Worm (Caenorhabditis elegans) whole organism, early embryonic: ENCODE results near the gene rgef-1.

Experiments used
- B0310.2 ChIP-seq: sonication (generic microtip); optimal IDR thresholded peaks from 2 replicates; lab custom pipeline; 2016; ENCODE audit warnings: mild to moderate bottlenecking, missing genetic modification characterization, missing compliant biosample characterization
- F13C5.2 ChIP-seq: sonication (generic microtip); optimal IDR thresholded peaks from 2 replicates; lab custom pipeline; 2017; ENCODE audit warnings: mild to moderate bottlenecking, missing genetic modification characterization, inconsistent platforms, missing compliant biosample characterization
- aly-1 ChIP-seq: sonication (generic microtip); optimal IDR thresholded peaks from 2 replicates; lab custom pipeline; 2016; ENCODE audit warnings: missing genetic modification characterization, missing compliant biosample characterization
- ama-1 ChIP-seq: fragments of 150-350 bp; optimal IDR thresholded peaks from 2 replicates; lab custom pipeline; 2014
- ceh-13 ChIP-seq: fragments of 200-800 bp; sonication (Bioruptor generic); optimal IDR thresholded peaks from 2 replicates; lab custom pipeline; 2018; ENCODE audit warnings: mild to moderate bottlenecking, missing genetic modification characterization, missing compliant biosample characterization
- ceh-36 ChIP-seq: sonication (generic microtip); optimal IDR thresholded peaks from 2 replicates; lab custom pipeline; 2016; ENCODE audit warnings: missing genetic modification characterization, inconsistent platforms, missing compliant biosample characterization
- ets-7 ChIP-seq: sonication (generic microtip); optimal IDR thresholded peaks from 2 replicates; lab custom pipeline; 2016; ENCODE audit warnings: missing genotype, missing genetic modification characterization, missing compliant biosample characterization
- flt-1 ChIP-seq: fragments of 200-800 bp; sonication (Bioruptor generic); IDR thresholded peaks from 2 replicates; pipeline ENCODE4 v1.3.6; 2022; ENCODE audit warnings: missing genetic modification characterization, missing compliant biosample characterization
- hmbx-1 ChIP-seq: sonication (generic microtip); optimal IDR thresholded peaks from 2 replicates; lab custom pipeline; 2016; ENCODE audit warnings: mild to moderate bottlenecking, missing genetic modification characterization, missing compliant biosample characterization
- hmg-4 ChIP-seq: fragments of 200-800 bp; sonication (Bioruptor generic); optimal IDR thresholded peaks from 2 replicates; lab custom pipeline; 2018; ENCODE audit warnings: mild to moderate bottlenecking, missing genetic modification characterization, missing compliant biosample characterization
- hnd-1 ChIP-seq: sonication (generic microtip); optimal IDR thresholded peaks from 2 replicates; lab custom pipeline; 2016; ENCODE audit warnings: missing genetic modification characterization, missing compliant biosample characterization
- pes-1 ChIP-seq: fragments of 200-800 bp; sonication (Bioruptor generic); IDR thresholded peaks from 2 replicates; pipeline ENCODE4 v1.3.6; 2022; ENCODE audit warnings: missing genetic modification reagents, missing genetic modification characterization, missing compliant biosample characterization
- scrt-1 ChIP-seq: fragments of 200-800 bp; sonication (Bioruptor generic); IDR thresholded peaks from 2 replicates; pipeline ENCODE4 v1.3.6; 2022; ENCODE audit warnings: missing genetic modification characterization, missing compliant biosample characterization
- sea-1 ChIP-seq: fragments of 200-800 bp; sonication (Bioruptor generic); conservative IDR thresholded peaks from 2 replicates; pipeline ENCODE4 v1.3.6; 2022; ENCODE audit warnings: missing genetic modification characterization, missing compliant biosample characterization
- tbx-11 ChIP-seq: fragments of 200-800 bp; sonication (Bioruptor generic); IDR thresholded peaks from 2 replicates; pipeline ENCODE4 v1.3.6; 2022; ENCODE audit warnings: missing genetic modification characterization, missing compliant biosample characterization
- tbx-37 ChIP-seq: fragments of 200-800 bp; sonication (Bioruptor generic); conservative IDR thresholded peaks from 2 replicates; pipeline ENCODE4 v1.3.6; 2022; ENCODE audit warnings: missing genetic modification reagents, missing genetic modification characterization, missing compliant biosample characterization
- tra-4 ChIP-seq: sonication (generic microtip); optimal IDR thresholded peaks from 2 replicates; lab custom pipeline; 2017; ENCODE audit warnings: missing genetic modification characterization, missing compliant biosample characterization

The rgef-1 gene

ce11 chrV:9582594-9583322, 21.3 kb upstream of the rgef-1 start, which contains the start of gene rtfo-1:
Gene rtfo-1, minus strand, starts transcription at chrV:9582644.
- TF ChIP-seq tra-4 (no peak), hmbx-1 (no peak), hmg-4 (no peak), pes-1 (GFP tag; lab: Robert Waterston, UW) (no peak; the same call in 1 of the 2 replicates), tbx-37 (peak; percentile 62), F13C5.2 (tag; lab: Kevin White, UChicago) (peak; percentile 79), tbx-11 (peak; percentile 14; the same call in 1 of the 2 replicates), hnd-1 (tag; lab: Kevin White, UChicago) (peak; percentile 6), ceh-36 (tag; lab: Kevin White, UChicago) (peak; percentile 39), flt-1 (GFP tag; lab: Robert Waterston, UW) (peak; percentile 50; the same call in 1 of the 2 replicates), scrt-1 (GFP tag; lab: Robert Waterston, UW) (peak; percentile 41; the same call in 1 of the 2 replicates), ceh-13 (GFP tag; lab: Kevin White, UChicago) (peak; percentile 42), B0310.2 (no peak)

DNA sequence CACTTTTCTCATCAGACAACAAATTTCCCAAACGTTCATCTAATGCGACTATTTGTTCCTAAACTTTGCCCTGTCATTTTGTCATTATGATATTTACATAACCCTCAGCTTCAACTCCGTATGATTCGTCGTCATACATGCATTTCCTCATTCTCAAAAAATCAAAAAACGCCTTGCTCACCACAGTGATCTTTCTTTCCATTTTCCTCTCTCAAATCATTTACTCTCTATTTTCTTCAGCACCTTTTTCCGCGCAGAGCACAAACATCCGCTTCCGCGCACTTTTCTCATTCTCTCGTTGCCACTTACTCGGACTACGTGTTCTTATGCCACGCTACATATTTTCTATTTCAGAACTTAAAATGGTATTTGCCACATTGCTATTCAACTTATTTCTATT, 15.5 kb upstream of the rgef-1 start, which contains the start of gene F25B3.2:
TSS of gene F25B3.2 (plus strand) at position 301 of the 400 bp plus-strand sequence.
- TF ChIP-seq hnd-1 (tag; lab: Kevin White, UChicago) (no peak), flt-1 (GFP tag; lab: Robert Waterston, UW) (no peak)

DNA sequence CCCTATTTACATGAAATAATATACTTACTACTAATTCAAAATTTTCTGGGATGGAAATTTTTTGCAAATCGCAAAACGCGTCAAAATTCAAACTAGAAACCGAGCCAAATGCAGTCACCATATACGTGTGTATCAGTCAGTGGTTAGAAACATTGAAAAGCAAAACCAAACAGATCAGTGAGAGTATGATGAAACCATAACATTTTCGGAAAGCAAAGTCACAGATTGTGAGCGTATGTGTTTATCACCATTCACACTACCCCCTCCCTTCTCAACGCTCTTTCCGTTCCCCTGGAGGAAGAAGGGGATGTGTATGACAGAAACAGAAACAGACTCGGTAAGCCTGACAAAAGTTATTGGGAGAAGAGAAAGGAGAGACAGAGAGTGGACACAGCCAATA, 10.2 kb upstream of the rgef-1 start:
- TF ChIP-seq hnd-1 (tag; lab: Kevin White, UChicago) = no peak
- TF ChIP-seq F13C5.2 (tag; lab: Kevin White, UChicago) = no peak
- TF ChIP-seq tra-4 = no peak
- no peak for TF ChIP-seq ceh-36 (tag; lab: Kevin White, UChicago)
- no peak for TF ChIP-seq flt-1 (GFP tag; lab: Robert Waterston, UW)
- TF ChIP-seq sea-1 (GFP tag; lab: Robert Waterston, UW) = no peak
- no peak for TF ChIP-seq ceh-13 (GFP tag; lab: Kevin White, UChicago)
- TF ChIP-seq hmbx-1 = no peak
- TF ChIP-seq aly-1 (tag; lab: Kevin White, UChicago) = no peak
- no peak for TF ChIP-seq ets-7
- TF ChIP-seq ama-1 = no peak
- no peak for TF ChIP-seq scrt-1 (GFP tag; lab: Robert Waterston, UW)
- no peak for TF ChIP-seq B0310.2
- TF ChIP-seq pes-1 (GFP tag; lab: Robert Waterston, UW) = no peak
- no peak for TF ChIP-seq tbx-37
- TF ChIP-seq tbx-11 = no peak
- no peak for TF ChIP-seq hmg-4

- no peak for TF ChIP-seq ets-7
- no peak for TF ChIP-seq ama-1
- no peak for TF ChIP-seq flt-1 (GFP tag; lab: Robert Waterston, UW)
- no peak for TF ChIP-seq hnd-1 (tag; lab: Kevin White, UChicago)
- TF ChIP-seq ceh-36 (tag; lab: Kevin White, UChicago) = no peak
- TF ChIP-seq tbx-11 = no peak
Measured at ce11 chrV:9571056-9571455, 9.6 kb upstream of the rgef-1 start.

- no peak for TF ChIP-seq hnd-1 (tag; lab: Kevin White, UChicago)
Measured at ce11 chrV:9570197-9570596, 8.7 kb upstream of the rgef-1 start, which contains the start of gene F25B3.5. Gene F25B3.5, minus strand, starts transcription at chrV:9570297.

DNA sequence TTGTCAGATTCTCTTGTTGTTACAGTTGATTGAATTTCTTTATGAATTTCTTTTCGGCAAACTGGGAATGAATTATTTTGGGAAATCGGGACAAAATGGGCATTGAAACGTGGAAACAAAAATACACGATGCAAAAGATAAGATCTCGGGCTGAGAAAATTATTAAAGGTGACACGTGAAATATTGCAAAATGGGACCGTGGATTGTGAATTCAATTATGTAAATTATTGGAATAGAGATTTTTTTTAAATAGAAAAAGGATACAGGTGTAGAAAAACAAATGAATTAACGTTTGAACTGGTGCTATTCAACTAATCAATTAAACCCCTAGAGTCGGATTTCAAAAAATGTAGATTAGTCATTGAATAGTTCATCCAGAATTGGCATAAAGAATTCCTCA, 7.2 kb upstream of the rgef-1 start, which contains the start of gene F25B3.4:
TSS of gene F25B3.4 (minus strand) at position 101 of the 400 bp plus-strand sequence.
- TF ChIP-seq pes-1 (GFP tag; lab: Robert Waterston, UW) = no peak
- no peak for TF ChIP-seq tbx-37
- TF ChIP-seq F13C5.2 (tag; lab: Kevin White, UChicago) = no peak
- no peak for TF ChIP-seq hnd-1 (tag; lab: Kevin White, UChicago)
- no peak for TF ChIP-seq tra-4
- TF ChIP-seq ets-7 = no peak

DNA sequence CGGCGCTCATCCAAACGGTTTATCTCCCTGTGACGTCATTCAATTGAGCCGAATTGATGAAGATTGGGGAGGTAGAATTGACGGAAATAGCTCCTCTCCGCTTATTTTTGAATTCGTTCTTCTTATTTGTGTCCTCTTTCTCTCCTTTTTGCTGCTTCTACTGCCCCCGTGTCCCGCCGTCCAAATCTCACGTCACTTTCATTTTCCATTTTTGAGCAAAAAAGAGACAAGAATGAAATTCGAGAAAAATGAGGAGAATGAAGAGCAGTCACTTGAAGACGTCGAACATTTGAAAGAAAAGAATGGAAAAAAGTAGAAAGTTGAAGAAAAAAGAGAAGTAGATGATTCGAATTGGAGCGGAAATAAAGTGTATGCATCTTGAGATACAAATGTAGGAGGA, 2.1 kb upstream of the rgef-1 start:
- TF ChIP-seq ama-1 (no peak), tra-4 (no peak), F13C5.2 (tag; lab: Kevin White, UChicago) (no peak), hnd-1 (tag; lab: Kevin White, UChicago) (no peak), hmg-4 (no peak)

- no peak for TF ChIP-seq tra-4
- no peak for TF ChIP-seq pes-1 (GFP tag; lab: Robert Waterston, UW)
- TF ChIP-seq ceh-13 (GFP tag; lab: Kevin White, UChicago) = no peak
- TF ChIP-seq hnd-1 (tag; lab: Kevin White, UChicago) = no peak
- no peak for TF ChIP-seq aly-1 (tag; lab: Kevin White, UChicago)
- no peak for TF ChIP-seq sea-1 (GFP tag; lab: Robert Waterston, UW)
- TF ChIP-seq ets-7 = no peak
Measured at ce11 chrV:9556668-9557067, 4.8 kb downstream of the rgef-1 start.

- TF ChIP-seq scrt-1 (GFP tag; lab: Robert Waterston, UW) = no peak
- no peak for TF ChIP-seq ceh-13 (GFP tag; lab: Kevin White, UChicago)
- TF ChIP-seq aly-1 (tag; lab: Kevin White, UChicago) = no peak
- no peak for TF ChIP-seq ets-7
- TF ChIP-seq hmg-4 = no peak
- no peak for TF ChIP-seq sea-1 (GFP tag; lab: Robert Waterston, UW)
- no peak for TF ChIP-seq tra-4
- TF ChIP-seq pes-1 (GFP tag; lab: Robert Waterston, UW) = no peak
- TF ChIP-seq flt-1 (GFP tag; lab: Robert Waterston, UW) = no peak
- no peak for TF ChIP-seq tbx-37
- TF ChIP-seq tbx-11 = no peak
- no peak for TF ChIP-seq ceh-36 (tag; lab: Kevin White, UChicago)
- no peak for TF ChIP-seq hmbx-1
Measured at ce11 chrV:9550313-9550712, 11.2 kb downstream of the rgef-1 start, which contains the start of gene ehbp-1. Gene ehbp-1, plus strand, starts transcription at chrV:9550644.
